Worm (Caenorhabditis elegans) whole organism, L4 larva: ENCODE data around the gene C08F8.9.

Source experiments
- F37D6.2 ChIP-seq: sonication (generic microtip); optimal IDR thresholded peaks from 2 replicates; lab custom pipeline; 2016; ENCODE audit warnings: mild to moderate bottlenecking, missing genetic modification characterization, missing compliant biosample characterization
- ama-1 ChIP-seq: fragments of 150-350 bp; optimal IDR thresholded peaks from 2 replicates; lab custom pipeline; 2014; ENCODE audit warnings: inconsistent platforms, mixed read lengths
- ces-1 ChIP-seq: fragments of 150-350 bp; sonication (generic microtip); optimal IDR thresholded peaks from 4 replicates; lab custom pipeline; 2014; ENCODE audit warnings: missing biosample characterization, missing genetic modification reagents, missing genetic modification characterization
- dmd-6 ChIP-seq: fragments of 200-800 bp; sonication (Bioruptor generic); IDR thresholded peaks from 2 replicates; pipeline ENCODE4 v1.3.6; 2022; ENCODE audit warnings: missing genetic modification reagents, missing genetic modification characterization, missing compliant biosample characterization
- hlh-30 ChIP-seq: sonication (generic microtip); optimal IDR thresholded peaks from 2 replicates; lab custom pipeline; 2017; ENCODE audit warnings: antibody characterized with exemption, mild to moderate bottlenecking, missing genetic modification characterization, missing compliant biosample characterization; ENCODE audit not compliant: insufficient read depth
- mep-1 ChIP-seq: fragments of 150-350 bp; sonication (generic microtip); optimal IDR thresholded peaks from 3 replicates; lab custom pipeline; 2014; ENCODE audit warnings: missing biosample characterization, missing genetic modification characterization
- pha-4 ChIP-seq, 2 experiments: fragments of 150-350 bp in 1 of 2; fragments of 200-800 bp in 1 of 2; sonication (Bioruptor generic) in 1 of 2; IDR thresholded peaks in 1 of 2; optimal IDR thresholded peaks in 1 of 2; 2 replicates each; pipeline versions ENCODE4 v1.3.6 to Lab custom; 2014 to 2022; ENCODE audit warnings: missing genetic modification characterization in 2 of 2, missing genetic modification reagents in 2 of 2, missing biosample characterization in 1 of 2, missing compliant biosample characterization in 1 of 2
- pqm-1 ChIP-seq: sonication (generic microtip); optimal IDR thresholded peaks from 2 replicates; lab custom pipeline; 2017; ENCODE audit warnings: missing biosample characterization, missing genetic modification characterization
- snpc-4 ChIP-seq: fragments of 150-350 bp; optimal IDR thresholded peaks from 2 replicates; lab custom pipeline; 2014; ENCODE audit warnings: missing biosample characterization, missing genetic modification characterization
- zfp-2 ChIP-seq: sonication (generic microtip); optimal IDR thresholded peaks from 2 replicates; lab custom pipeline; 2016; ENCODE audit warnings: mild to moderate bottlenecking, missing genetic modification characterization, missing compliant biosample characterization

- TF ChIP-seq F37D6.2 (tag; lab: Kevin White, UChicago) (no peak), ces-1 (no peak), dmd-6 (GFP tag; lab: Robert Waterston, UW) (no peak), snpc-4 (tag; lab: Kevin White, UChicago) (no peak), mep-1 (no peak), pha-4 (GFP tag; IDR thresholded peaks at IDR 0.05; lab: Robert Waterston, UW) (no peak), pha-4 (tag; optimal IDR thresholded peaks at IDR 0.05; lab: Kevin White, UChicago) (no peak), pqm-1 (no peak), ama-1 (lab: Kevin White, UChicago) (peak; percentile 28), hlh-30 (tag; lab: Kevin White, UChicago) (no peak), zfp-2 (no peak)
Observed at ce11 chrIV:11225206-11225605, 46.8 kb upstream of the C08F8.9 start, which contains the start of gene col-125.
